Worm (Caenorhabditis elegans) whole organism, L1 larva: ENCODE measurements around the gene col-163.

Experiments
- alr-1 ChIP-seq: fragments of 200-800 bp; sonication (Bioruptor generic); optimal IDR thresholded peaks from 2 replicates; lab custom pipeline; 2018; ENCODE audit warnings: borderline replicate concordance, mild to moderate bottlenecking, missing genetic modification characterization, missing compliant biosample characterization
- fkh-10 ChIP-seq: sonication (generic microtip); optimal IDR thresholded peaks from 2 replicates; lab custom pipeline; 2017; ENCODE audit warnings: missing biosample characterization, missing genetic modification reagents, missing genetic modification characterization
- fos-1 ChIP-seq: fragments of 150-350 bp; optimal IDR thresholded peaks from 2 replicates; lab custom pipeline; 2014; ENCODE audit warnings: missing biosample characterization, missing genetic modification characterization
- zag-1 ChIP-seq: fragments of 150-350 bp; optimal IDR thresholded peaks from 2 replicates; lab custom pipeline; 2014; ENCODE audit warnings: missing biosample characterization, missing genetic modification characterization

- TF ChIP-seq alr-1 (no peak), zag-1 (tag; lab: Kevin White, UChicago) (no peak), fos-1 (tag; lab: Kevin White, UChicago) (no peak), fkh-10 (GFP tag; lab: Kevin White, UChicago) (no peak)
Measured at ce11 chrV:20600704-20601103, 809 bp downstream of the col-163 start.
